Worm (Caenorhabditis elegans): ENCODE measurements around the gene kcc-1.

The kcc-1 gene

ce11 chrIV:7235382-7235917, 29.4 kb downstream of the kcc-1 start:
- TF ChIP-seq zag-1 (tag; optimal IDR thresholded peaks at IDR 0.05): peak; percentile 60
- peak; percentile 11 to 47 for TF ChIP-seq lsy-2 (tag; optimal IDR thresholded peaks at IDR 0.05)
- TF ChIP-seq nhr-12 (tag; optimal IDR thresholded peaks at IDR 0.05): no peak
- no peak for TF ChIP-seq nhr-6 (tag; optimal IDR thresholded peaks at IDR 0.05)
- TF ChIP-seq dmd-4 (tag; optimal IDR thresholded peaks at IDR 0.05): no peak
- no peak for TF ChIP-seq skn-1 (tag; optimal IDR thresholded peaks at IDR 0.05)
- peak in 1 of 2 experiments; percentile 22 for TF ChIP-seq mdl-1 (tag; optimal IDR thresholded peaks at IDR 0.05)
- TF ChIP-seq mab-5 (tag; optimal IDR thresholded peaks at IDR 0.05): peak; percentile 26
- no peak for TF ChIP-seq ztf-11 (tag; optimal IDR thresholded peaks at IDR 0.05)
- TF ChIP-seq sem-4 (tag; optimal IDR thresholded peaks at IDR 0.05): peak; percentile 62
- peak; percentile 77 for TF ChIP-seq C34F6.9 (tag; optimal IDR thresholded peaks at IDR 0.05)
- TF ChIP-seq nhr-25 (tag; optimal IDR thresholded peaks at IDR 0.05): no peak
- TF ChIP-seq ceh-82 (tag; optimal IDR thresholded peaks at IDR 0.05): no peak
- peak; percentile 36 for TF ChIP-seq nhr-21 (tag; optimal IDR thresholded peaks at IDR 0.05)
- TF ChIP-seq nhr-237 (tag; optimal IDR thresholded peaks at IDR 0.05): no peak
- peak; percentile 49 for TF ChIP-seq blmp-1 (tag; optimal IDR thresholded peaks at IDR 0.05; ENCODE audit: insufficient read depth)
- peak; percentile 14 for TF ChIP-seq nhr-11 (tag; optimal IDR thresholded peaks at IDR 0.05)
- TF ChIP-seq nhr-10 (tag; optimal IDR thresholded peaks at IDR 0.05): no peak
- no peak for TF ChIP-seq aly-2 (tag; optimal IDR thresholded peaks at IDR 0.05)
- no peak for TF ChIP-seq unc-39 (tag; optimal IDR thresholded peaks at IDR 0.05)
- peak; percentile 12 for TF ChIP-seq ceh-16 (tag; optimal IDR thresholded peaks at IDR 0.05)
- TF ChIP-seq R02D3.7 (tag; optimal IDR thresholded peaks at IDR 0.05): no peak
- TF ChIP-seq crh-2 (tag; optimal IDR thresholded peaks at IDR 0.05): peak; percentile 22
- peak; percentile 82 for TF ChIP-seq nhr-129 (tag; optimal IDR thresholded peaks at IDR 0.05)
- TF ChIP-seq mbf-1 (tag; optimal IDR thresholded peaks at IDR 0.05): no peak
- TF ChIP-seq nhr-23 (tag; optimal IDR thresholded peaks at IDR 0.05): no peak
- TF ChIP-seq gmeb-1 (tag; optimal IDR thresholded peaks at IDR 0.05): no peak
- TF ChIP-seq F13H6.1 (tag; optimal IDR thresholded peaks at IDR 0.05): peak; percentile 85
- TF ChIP-seq peb-1 (tag; optimal IDR thresholded peaks at IDR 0.05): no peak
- TF ChIP-seq alr-1 (tag; optimal IDR thresholded peaks at IDR 0.05): no peak
- TF ChIP-seq Y55F3AM.14 (GFP tag; optimal IDR thresholded peaks at IDR 0.05): peak; percentile 28
- TF ChIP-seq ZK546.5 (tag; optimal IDR thresholded peaks at IDR 0.05): no peak
- no peak for TF ChIP-seq egl-27 (tag; optimal IDR thresholded peaks at IDR 0.05)
- TF ChIP-seq unc-55 (GFP tag; optimal IDR thresholded peaks at IDR 0.05): peak; percentile 49
- peak; percentile 50 for TF ChIP-seq sma-3 (GFP tag; optimal IDR thresholded peaks at IDR 0.05)
- TF ChIP-seq lin-13 (GFP tag; optimal IDR thresholded peaks at IDR 0.05): peak; percentile 44
- no peak for TF ChIP-seq elt-3 (tag; optimal IDR thresholded peaks at IDR 0.05)
- no peak for TF ChIP-seq elt-1 (tag; optimal IDR thresholded peaks at IDR 0.05)
- peak; percentile 42 for TF ChIP-seq sma-9 (GFP tag; optimal IDR thresholded peaks at IDR 0.05)
- no peak for TF ChIP-seq sma-9 (tag; optimal IDR thresholded peaks at IDR 0.05)
- no peak for TF ChIP-seq snpc-4 (tag; optimal IDR thresholded peaks at IDR 0.05)
- no peak for TF ChIP-seq nhr-77 (tag; optimal IDR thresholded peaks at IDR 0.05)
- TF ChIP-seq lin-39 (tag; optimal IDR thresholded peaks at IDR 0.05): no peak
- no peak for TF ChIP-seq ztf-1 (GFP tag; conservative IDR thresholded peaks at IDR 0.05)
- peak; percentile 97 for TF ChIP-seq fos-1 (tag; optimal IDR thresholded peaks at IDR 0.05)
- no peak for TF ChIP-seq ama-1 (optimal IDR thresholded peaks at IDR 0.05)
- TF ChIP-seq ztf-4 (tag; optimal IDR thresholded peaks at IDR 0.05): no peak
- TF ChIP-seq unc-62 (GFP tag; optimal IDR thresholded peaks at IDR 0.05): no peak
- TF ChIP-seq lin-11 (tag; optimal IDR thresholded peaks at IDR 0.05): peak; percentile 24
